Worm (Caenorhabditis elegans): ENCODE data around the gene Y39A1A.20.

- no peak for TF ChIP-seq nhr-12 (tag; optimal IDR thresholded peaks at IDR 0.05)
- TF ChIP-seq bed-3 (GFP tag; optimal IDR thresholded peaks at IDR 0.05): no peak
- no peak for TF ChIP-seq unc-39 (tag; optimal IDR thresholded peaks at IDR 0.05)
- no peak for TF ChIP-seq blmp-1 (tag; optimal IDR thresholded peaks at IDR 0.05)
- no peak for TF ChIP-seq pha-4 (tag; optimal IDR thresholded peaks at IDR 0.05)
- TF ChIP-seq ceh-43 (GFP tag; optimal IDR thresholded peaks at IDR 0.05): no peak
- no peak for TF ChIP-seq ces-1 (GFP tag; optimal IDR thresholded peaks at IDR 0.05)
- TF ChIP-seq nhr-237 (tag; optimal IDR thresholded peaks at IDR 0.05): no peak
- no peak for TF ChIP-seq snpc-4 (tag; optimal IDR thresholded peaks at IDR 0.05)
- no peak for TF ChIP-seq nhr-28 (tag; optimal IDR thresholded peaks at IDR 0.05)
Measured at ce11 chrIII:10654718-10655117, 45.6 kb downstream of the Y39A1A.20 start, which contains the start of gene cnt-2.
